Worm (Caenorhabditis elegans) whole organism, late embryonic: ENCODE results near the gene F41B5.12.

ENCODE experiments used
- K09A11.1 ChIP-seq: sonication (generic microtip); optimal IDR thresholded peaks from 2 replicates; lab custom pipeline; 2017; ENCODE audit warnings: antibody characterized with exemption, mild to moderate bottlenecking, missing genetic modification characterization, missing compliant biosample characterization; ENCODE audit not compliant: insufficient read depth
- ama-1 ChIP-seq: fragments of 150-350 bp; optimal IDR thresholded peaks from 2 replicates; lab custom pipeline; 2014
- ceh-2 ChIP-seq: sonication (generic microtip); optimal IDR thresholded peaks from 2 replicates; lab custom pipeline; 2016; ENCODE audit warnings: missing genotype, missing genetic modification characterization, missing compliant biosample characterization
- ceh-31 ChIP-seq: sonication (generic microtip); optimal IDR thresholded peaks from 2 replicates; lab custom pipeline; 2016; ENCODE audit warnings: missing genetic modification characterization, missing compliant biosample characterization
- ceh-34 ChIP-seq: sonication (generic microtip); optimal IDR thresholded peaks from 2 replicates; lab custom pipeline; 2016; ENCODE audit warnings: mild to moderate bottlenecking, missing genetic modification characterization, missing compliant biosample characterization
- ceh-48 ChIP-seq: sonication (generic microtip); optimal IDR thresholded peaks from 2 replicates; lab custom pipeline; 2016; ENCODE audit warnings: missing genetic modification characterization, inconsistent platforms, missing compliant biosample characterization
- ceh-9 ChIP-seq: sonication (generic microtip); optimal IDR thresholded peaks from 2 replicates; lab custom pipeline; 2016; ENCODE audit warnings: mild to moderate bottlenecking, missing genetic modification characterization, inconsistent platforms, missing compliant biosample characterization
- dve-1 ChIP-seq: sonication (generic microtip); optimal IDR thresholded peaks from 2 replicates; lab custom pipeline; 2017; ENCODE audit warnings: antibody characterized with exemption, mild to moderate bottlenecking, missing genetic modification characterization, missing compliant biosample characterization
- elt-2 ChIP-seq: sonication (generic microtip); optimal IDR thresholded peaks from 2 replicates; lab custom pipeline; 2016; ENCODE audit warnings: missing genetic modification reagents, missing genetic modification characterization, missing compliant biosample characterization
- elt-4 ChIP-seq: sonication (generic microtip); optimal IDR thresholded peaks from 2 replicates; lab custom pipeline; 2016; ENCODE audit warnings: missing genetic modification characterization, missing compliant biosample characterization
- fax-1 ChIP-seq: sonication (generic microtip); optimal IDR thresholded peaks from 2 replicates; lab custom pipeline; 2016; ENCODE audit warnings: missing genotype, missing genetic modification characterization, missing compliant biosample characterization
- fkh-10 ChIP-seq: fragments of 150-350 bp; optimal IDR thresholded peaks from 2 replicates; lab custom pipeline; 2014; ENCODE audit warnings: missing biosample characterization, missing genetic modification reagents, missing genetic modification characterization
- gmeb-2 ChIP-seq: sonication (generic microtip); optimal IDR thresholded peaks from 2 replicates; lab custom pipeline; 2016; ENCODE audit warnings: missing genetic modification characterization, inconsistent platforms, missing compliant biosample characterization
- hlh-13 ChIP-seq: fragments of 200-800 bp; sonication (Bioruptor generic); optimal IDR thresholded peaks from 2 replicates; lab custom pipeline; 2018; ENCODE audit warnings: mild to moderate bottlenecking, missing genetic modification characterization, missing compliant biosample characterization
- hlh-15 ChIP-seq: sonication (generic microtip); optimal IDR thresholded peaks from 2 replicates; lab custom pipeline; 2016; ENCODE audit warnings: missing genetic modification characterization, missing compliant biosample characterization
- hlh-30 ChIP-seq: sonication (generic microtip); optimal IDR thresholded peaks from 2 replicates; lab custom pipeline; 2017; ENCODE audit warnings: antibody characterized with exemption, missing genetic modification characterization, missing compliant biosample characterization; ENCODE audit not compliant: insufficient read depth
- hlh-8 ChIP-seq: sonication (generic microtip); optimal IDR thresholded peaks from 2 replicates; lab custom pipeline; 2016; ENCODE audit warnings: missing genotype, missing genetic modification characterization, missing compliant biosample characterization
- lim-6 ChIP-seq: sonication (generic microtip); optimal IDR thresholded peaks from 2 replicates; lab custom pipeline; 2016; ENCODE audit warnings: missing genetic modification characterization, missing compliant biosample characterization
- nfya-1 ChIP-seq: sonication (generic microtip); optimal IDR thresholded peaks from 2 replicates; lab custom pipeline; 2017; ENCODE audit warnings: missing genetic modification characterization, mild to moderate bottlenecking, missing compliant biosample characterization, antibody characterized with exemption, moderate library complexity
- npax-4 ChIP-seq: sonication (generic microtip); optimal IDR thresholded peaks from 2 replicates; lab custom pipeline; 2016; ENCODE audit warnings: missing genetic modification characterization, missing compliant biosample characterization
- pat-9 ChIP-seq: fragments of 200-800 bp; sonication (Bioruptor generic); optimal IDR thresholded peaks from 2 replicates; lab custom pipeline; 2018; ENCODE audit warnings: mild to moderate bottlenecking, missing genetic modification characterization, moderate library complexity, missing compliant biosample characterization
- pax-1 ChIP-seq: fragments of 150-350 bp; optimal IDR thresholded peaks from 2 replicates; lab custom pipeline; 2014; ENCODE audit warnings: missing biosample characterization, missing genetic modification characterization
- pha-2 ChIP-seq: sonication (generic microtip); optimal IDR thresholded peaks from 2 replicates; lab custom pipeline; 2017; ENCODE audit warnings: mild to moderate bottlenecking, missing genetic modification characterization, missing compliant biosample characterization
- pqm-1 ChIP-seq: sonication (generic microtip); optimal IDR thresholded peaks from 2 replicates; lab custom pipeline; 2016; ENCODE audit warnings: missing genetic modification characterization, missing compliant biosample characterization
- rnt-1 ChIP-seq: sonication (generic microtip); optimal IDR thresholded peaks from 2 replicates; lab custom pipeline; 2016; ENCODE audit warnings: missing genetic modification characterization, missing compliant biosample characterization
- tbx-2 ChIP-seq: sonication (generic microtip); optimal IDR thresholded peaks from 2 replicates; lab custom pipeline; 2016; ENCODE audit warnings: missing genetic modification characterization, missing compliant biosample characterization
- tbx-7 ChIP-seq: sonication (generic microtip); optimal IDR thresholded peaks from 2 replicates; lab custom pipeline; 2016; ENCODE audit warnings: missing genotype, missing genetic modification characterization, missing compliant biosample characterization
- ttx-3 ChIP-seq: sonication (generic microtip); optimal IDR thresholded peaks from 2 replicates; lab custom pipeline; 2016; ENCODE audit warnings: missing genetic modification reagents, missing genetic modification characterization, missing compliant biosample characterization
- unc-42 ChIP-seq: sonication (generic microtip); optimal IDR thresholded peaks from 2 replicates; lab custom pipeline; 2016; ENCODE audit warnings: missing genotype, missing genetic modification characterization, missing compliant biosample characterization
- unc-55 ChIP-seq: sonication (generic microtip); optimal IDR thresholded peaks from 2 replicates; lab custom pipeline; 2017; ENCODE audit warnings: missing biosample characterization, missing genetic modification reagents, missing genetic modification characterization

F41B5.12 gene

DNA sequence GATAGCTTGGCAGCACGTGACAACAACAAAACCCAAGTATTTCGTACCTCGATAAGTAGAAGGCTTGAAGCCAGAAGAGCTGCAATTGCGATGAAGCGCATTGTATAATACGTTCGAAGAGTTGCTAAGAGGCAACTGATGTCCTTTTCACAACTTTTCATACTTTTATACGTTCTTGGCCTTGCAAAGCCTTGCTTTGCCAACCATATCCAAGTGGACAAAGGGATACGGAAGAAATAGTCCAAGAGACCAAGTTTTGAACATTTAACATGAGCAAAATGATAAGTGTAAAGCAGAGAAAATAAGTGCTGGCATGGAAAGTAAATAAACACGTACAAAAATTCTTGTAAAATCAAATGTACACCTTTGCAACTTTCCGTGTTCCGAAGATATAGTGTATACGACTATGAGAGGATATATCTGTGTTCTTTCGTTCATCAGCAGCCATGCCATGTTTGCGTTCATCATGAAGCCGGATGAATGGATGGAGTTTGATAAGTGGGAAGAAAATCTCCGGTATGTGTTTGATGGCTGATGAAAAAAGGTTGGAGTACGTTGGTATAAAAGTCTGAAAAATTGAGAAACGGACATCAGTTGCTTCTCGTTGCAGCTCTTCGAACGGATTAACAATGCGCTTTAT, 13.6 kb downstream of the F41B5.12 start, which contains the start of the genes Y5H2A.4 and abu-4:
Gene Y5H2A.4 (minus strand): TSS at position 101 of the 640 bp plus-strand sequence.
Gene abu-4 (plus strand): TSS at position 590 of the 640 bp plus-strand sequence.
- TF ChIP-seq lim-6 (tag; lab: Kevin White, UChicago) (no peak), ceh-34 (no peak), K09A11.1 (tag; lab: Kevin White, UChicago) (no peak), ceh-9 (tag; lab: Kevin White, UChicago) (no peak), pqm-1 (tag; lab: Kevin White, UChicago) (no peak), npax-4 (tag; lab: Kevin White, UChicago) (no peak), dve-1 (tag; lab: Kevin White, UChicago) (no peak)

DNA sequence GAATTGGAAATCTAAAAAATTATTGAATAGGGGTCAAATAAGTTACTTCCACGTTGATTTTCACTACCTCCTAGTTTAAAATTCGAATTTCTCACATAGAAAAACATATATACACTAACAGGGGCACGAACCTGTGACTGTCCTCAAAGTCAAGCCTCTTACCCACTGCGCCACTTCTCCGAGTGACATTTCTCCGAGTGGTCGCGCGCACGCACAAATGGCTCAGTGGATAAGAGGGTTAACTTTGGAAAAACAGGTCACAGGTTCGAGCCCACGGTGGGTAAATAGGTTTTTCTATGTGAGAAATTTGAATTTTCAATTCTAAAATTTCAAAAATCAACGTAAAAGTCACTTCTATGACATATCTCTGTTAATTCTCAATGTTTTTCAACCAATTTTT, 16.5 kb downstream of the F41B5.12 start:
- no peak for TF ChIP-seq elt-2 (tag; lab: Kevin White, UChicago)
- TF ChIP-seq pha-2 (tag; lab: Kevin White, UChicago) = no peak
- no peak for TF ChIP-seq hlh-15 (tag; lab: Kevin White, UChicago)
- TF ChIP-seq hlh-8 (tag; lab: Kevin White, UChicago) = no peak
- no peak for TF ChIP-seq hlh-13
- no peak for TF ChIP-seq fkh-10 (GFP tag; lab: Kevin White, UChicago)
- TF ChIP-seq tbx-7 (tag; lab: Kevin White, UChicago) = no peak
- TF ChIP-seq ama-1 (lab: Kevin White, UChicago) = no peak
- no peak for TF ChIP-seq dve-1 (tag; lab: Kevin White, UChicago)
- no peak for TF ChIP-seq elt-4
- TF ChIP-seq, all 69 proteins: peak for 0

DNA sequence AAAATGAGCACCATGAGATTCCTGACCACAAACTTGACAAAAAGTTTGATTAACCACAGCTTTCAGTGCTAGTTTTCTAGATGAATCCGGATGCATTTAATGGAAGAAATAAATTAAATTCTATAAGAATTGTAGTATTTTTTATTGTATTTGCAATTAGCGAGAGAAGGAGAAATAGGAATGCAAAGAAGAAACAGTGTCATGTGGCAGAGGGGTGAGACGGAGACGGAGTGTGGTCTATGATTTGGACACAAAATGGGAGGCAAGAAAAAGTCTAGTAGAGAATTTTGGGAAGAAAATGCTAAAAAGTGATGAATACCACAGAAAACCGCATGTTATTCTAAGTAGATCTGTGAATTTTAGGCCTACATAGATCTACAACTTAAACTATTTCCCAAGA, 17.3 kb downstream of the F41B5.12 start, which contains the start of gene nhr-59:
Gene nhr-59 (minus strand): TSS at position 214 of the 400 bp plus-strand sequence.
- TF ChIP-seq hlh-8 (tag; lab: Kevin White, UChicago) = no peak
- TF ChIP-seq hlh-30 (tag; lab: Kevin White, UChicago) = peak; percentile 44
- TF ChIP-seq unc-55 = no peak
- TF ChIP-seq, all 69 proteins: peak for 1

DNA sequence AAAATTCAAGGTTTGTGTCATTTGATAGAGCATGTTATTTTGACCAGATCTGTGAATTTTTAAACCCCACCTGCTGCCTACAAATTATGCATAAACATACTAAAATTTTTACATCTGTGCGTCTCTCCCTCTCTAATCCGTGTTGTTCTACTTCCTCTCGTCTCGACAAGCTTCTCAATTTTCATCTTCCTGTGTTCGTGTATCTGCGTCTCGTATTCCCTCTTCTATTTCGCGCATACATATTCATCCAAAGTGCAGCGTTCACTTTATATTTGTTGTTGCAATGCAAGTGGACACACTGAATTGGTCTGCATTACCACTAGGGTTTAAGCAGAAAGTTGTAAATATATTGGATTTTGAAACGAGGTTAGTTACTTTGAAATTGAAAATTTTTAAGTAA, 17.8 kb downstream of the F41B5.12 start, which contains the start of gene fbxa-137:
Gene fbxa-137 (plus strand): TSS at position 274 of the 400 bp plus-strand sequence.
- TF ChIP-seq nfya-1 (tag; lab: Kevin White, UChicago) (peak; percentile 35), gmeb-2 (no peak), ceh-31 (tag; lab: Kevin White, UChicago) (peak; percentile 12), pha-2 (tag; lab: Kevin White, UChicago) (peak; percentile 7), ceh-34 (peak; percentile 87), tbx-7 (tag; lab: Kevin White, UChicago) (no peak), hlh-30 (tag; lab: Kevin White, UChicago) (no peak), npax-4 (tag; lab: Kevin White, UChicago) (no peak), fax-1 (tag; lab: Kevin White, UChicago) (no peak)

DNA sequence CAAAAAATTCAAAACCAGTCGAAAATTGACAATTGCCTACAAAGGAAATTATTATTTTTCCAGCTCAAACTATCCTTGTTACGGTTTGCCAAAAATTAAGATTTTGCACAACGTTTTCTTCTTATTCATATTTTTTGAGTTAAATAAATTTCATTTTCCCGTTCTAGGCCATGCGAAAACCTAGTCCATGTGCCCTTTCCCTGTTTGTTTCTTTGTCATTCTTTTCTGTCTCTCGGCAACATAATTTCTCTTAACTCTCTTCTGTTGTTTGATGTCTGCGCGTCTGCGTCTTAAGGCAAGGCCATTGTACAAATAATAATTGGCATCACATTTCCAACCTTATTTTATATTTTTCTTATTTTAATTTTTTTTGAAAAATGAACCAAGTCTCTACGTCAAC, 20.7 kb downstream of the F41B5.12 start, which contains the start of gene nhr-228:
Gene nhr-228 (plus strand): TSS at position 261 of the 400 bp plus-strand sequence.
- TF ChIP-seq ceh-2 (tag; lab: Kevin White, UChicago) (peak; percentile 4), rnt-1 (tag; lab: Kevin White, UChicago) (no peak), tbx-2 (tag; lab: Kevin White, UChicago) (peak; percentile 6), ceh-31 (tag; lab: Kevin White, UChicago) (peak; percentile 22), pax-1 (tag; lab: Kevin White, UChicago) (peak; percentile 18), ceh-48 (no peak), nfya-1 (tag; lab: Kevin White, UChicago) (peak; percentile 3), ttx-3 (tag; lab: Kevin White, UChicago) (no peak), pat-9 (tag; lab: Kevin White, UChicago) (no peak), ceh-34 (peak; percentile 35), dve-1 (tag; lab: Kevin White, UChicago) (peak; percentile 29), unc-42 (tag; lab: Kevin White, UChicago) (peak; percentile 13)
